Worm (Caenorhabditis elegans): ENCODE data around the gene F10B5.2.

F10B5.2 gene

DNA sequence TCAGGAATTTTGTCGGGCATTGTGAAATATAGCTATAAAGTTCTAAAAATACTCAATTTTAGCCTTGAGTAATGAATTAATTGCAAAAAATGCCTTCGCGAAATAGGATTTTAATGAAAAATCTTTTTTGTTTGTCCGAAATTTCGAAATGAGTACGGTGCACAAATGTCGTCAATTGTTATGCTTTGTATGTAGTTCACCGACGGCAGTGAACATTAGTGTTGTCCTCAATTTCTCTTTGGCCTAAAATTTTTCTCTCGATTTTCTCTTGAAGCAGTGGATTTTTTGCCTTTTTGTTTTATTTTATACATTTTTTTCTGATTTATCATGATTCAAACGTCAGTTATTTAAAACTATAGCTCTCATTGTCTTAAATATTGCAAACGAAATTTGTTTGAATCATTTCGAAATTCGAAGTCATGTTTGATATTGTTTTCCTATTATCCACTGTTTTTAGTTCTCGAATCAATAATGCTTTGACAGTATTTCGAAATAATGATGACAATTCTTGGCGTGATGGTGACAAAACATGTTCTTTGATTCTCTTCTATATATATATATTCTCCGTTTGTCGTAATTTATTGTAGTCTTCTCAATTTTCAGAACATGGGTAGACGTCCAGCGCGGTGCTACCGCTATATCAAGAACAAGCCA lies 1.2 kb upstream of the F10B5.2 start, which contains the start of the genes ints-11 and rpl-10 (continued):
- TF ChIP-seq nhr-71 (tag; optimal IDR thresholded peaks at IDR 0.05) (peak; percentile 65), C16A3.4 (tag; optimal IDR thresholded peaks at IDR 0.05) (peak; percentile 59), mdl-1 (tag; optimal IDR thresholded peaks at IDR 0.05) (peak in 1 of 2 experiments; percentile 29), unc-130 (tag; optimal IDR thresholded peaks at IDR 0.05) (peak; percentile 58), C04F5.9 (tag; optimal IDR thresholded peaks at IDR 0.05) (peak; percentile 41), rnt-1 (tag; optimal IDR thresholded peaks at IDR 0.05) (peak; percentile 44), nhr-28 (tag; optimal IDR thresholded peaks at IDR 0.05) (no peak), irx-1 (tag; optimal IDR thresholded peaks at IDR 0.05) (no peak), skn-1 (tag; optimal IDR thresholded peaks at IDR 0.05) (peak; percentile 56), lin-13 (GFP tag; optimal IDR thresholded peaks at IDR 0.05) (peak; percentile 12), lin-15B (tag; optimal IDR thresholded peaks at IDR 0.05) (peak; percentile 43)

DNA sequence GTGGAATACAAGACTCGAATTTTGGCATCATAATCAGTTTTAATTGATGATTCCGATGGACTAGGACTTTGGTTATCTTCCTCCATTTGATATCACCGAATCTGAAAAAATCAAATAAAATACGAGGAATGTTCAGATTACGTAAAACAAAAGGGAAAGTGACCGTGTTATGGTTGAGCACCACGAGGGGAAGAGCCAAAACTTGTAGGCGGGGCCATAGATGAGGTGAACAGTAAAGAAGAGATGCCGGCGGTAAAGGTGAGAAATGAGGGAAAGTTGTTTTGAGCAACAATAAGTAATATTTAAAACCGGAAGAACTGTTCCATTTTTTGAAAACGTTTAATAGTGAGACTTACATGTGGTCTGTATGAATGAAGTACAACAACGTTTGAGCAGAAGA lies 5.4 kb downstream of the F10B5.2 start, which contains the start of gene F10B5.3:
F10B5.3 (minus strand) TSS at position 101 of the 400 bp plus-strand sequence.
- no peak for TF ChIP-seq blmp-1 (tag; optimal IDR thresholded peaks at IDR 0.05)
- TF ChIP-seq sox-4 (tag; optimal IDR thresholded peaks at IDR 0.05): no peak
- TF ChIP-seq aha-1 (tag; optimal IDR thresholded peaks at IDR 0.05): no peak
- no peak for TF ChIP-seq ztf-4 (tag; optimal IDR thresholded peaks at IDR 0.05)
- no peak for TF ChIP-seq lsy-2 (tag; optimal IDR thresholded peaks at IDR 0.05)
- no peak for TF ChIP-seq pax-3 (tag; optimal IDR thresholded peaks at IDR 0.05)
- no peak for TF ChIP-seq aly-2 (tag; optimal IDR thresholded peaks at IDR 0.05)
- TF ChIP-seq ets-5 (GFP tag; IDR thresholded peaks at IDR 0.05): no peak
- no peak for TF ChIP-seq snpc-4 (tag; optimal IDR thresholded peaks at IDR 0.05)
- TF ChIP-seq nhr-28 (tag; optimal IDR thresholded peaks at IDR 0.05): no peak
- no peak for TF ChIP-seq mdl-1 (tag; optimal IDR thresholded peaks at IDR 0.05)
- no peak for TF ChIP-seq fkh-10 (GFP tag; optimal IDR thresholded peaks at IDR 0.05)
- TF ChIP-seq nhr-20 (tag; optimal IDR thresholded peaks at IDR 0.05): no peak
- TF ChIP-seq nhr-77 (tag; optimal IDR thresholded peaks at IDR 0.05): no peak
- TF ChIP-seq efl-1 (optimal IDR thresholded peaks at IDR 0.05): no peak
- TF ChIP-seq efl-1 (GFP tag; optimal IDR thresholded peaks at IDR 0.05 in 1 of 2): no peak

DNA sequence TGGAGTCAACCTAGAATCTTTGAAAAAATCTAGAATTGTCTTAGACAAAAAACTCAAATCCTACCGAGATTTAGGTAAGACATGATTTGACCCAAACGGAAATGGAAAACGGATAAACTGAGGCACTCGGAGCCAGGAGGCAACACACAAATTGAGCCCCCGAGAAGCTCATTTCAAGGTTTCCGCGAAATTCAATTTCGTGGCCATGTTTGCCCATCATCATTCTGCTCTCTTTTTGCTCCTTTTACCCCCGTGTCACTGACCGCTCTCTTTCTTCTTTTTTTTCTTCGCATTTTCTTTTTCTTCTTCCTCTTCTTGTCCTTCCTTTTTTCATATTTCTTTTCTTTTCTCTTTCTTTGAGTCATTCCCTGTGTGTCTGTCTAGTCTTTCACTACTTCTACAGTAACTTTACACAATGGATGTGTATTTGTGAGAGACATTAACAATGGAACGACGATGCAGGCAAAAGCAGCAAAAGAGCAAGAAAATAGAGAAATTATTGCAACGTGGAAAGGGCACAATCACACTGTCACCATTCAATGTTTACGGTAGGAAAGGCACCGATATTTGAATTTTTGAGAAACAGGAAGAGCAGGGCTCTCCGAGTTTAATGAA lies 8.3 kb downstream of the F10B5.2 start:
- TF ChIP-seq ces-1 (GFP tag; optimal IDR thresholded peaks at IDR 0.05) (peak; percentile 11), jun-1 (tag; optimal IDR thresholded peaks at IDR 0.05) (no peak), fkh-10 (GFP tag; optimal IDR thresholded peaks at IDR 0.05) (peak; percentile 44)

DNA sequence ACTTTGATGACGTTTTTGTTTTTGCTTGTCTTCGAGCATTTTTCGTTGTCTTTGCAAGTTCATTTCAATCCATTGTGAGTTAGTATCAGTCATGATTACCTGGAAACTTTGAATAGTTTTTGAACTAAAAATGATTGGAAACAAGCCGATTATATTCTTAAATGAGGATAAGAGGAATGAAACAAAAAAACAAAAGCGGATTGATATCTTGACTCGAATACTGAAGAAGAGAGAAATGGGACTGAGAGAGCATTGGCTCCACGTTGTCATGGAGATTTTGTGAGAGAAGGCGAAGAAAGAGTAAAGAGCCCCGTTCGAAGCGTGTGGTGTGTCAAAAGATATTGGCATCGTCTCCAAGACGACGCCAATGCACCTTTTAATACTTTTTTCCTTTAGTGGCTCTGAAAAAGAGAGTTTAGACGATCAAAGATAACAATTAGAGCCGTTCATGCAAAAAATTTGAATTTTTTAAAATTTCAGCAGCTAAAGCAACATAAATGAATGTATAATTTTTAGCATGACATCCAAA lies 12.3 kb downstream of the F10B5.2 start, which contains the start of the genes tub-1 and tmem-138:
tub-1 (minus strand) TSS at position 101 of the 529 bp plus-strand sequence.
tmem-138 (plus strand) TSS at position 479 of the 529 bp plus-strand sequence.
- TF ChIP-seq unc-62 (GFP tag; optimal IDR thresholded peaks at IDR 0.05) (no peak), sptf-1 (tag; optimal IDR thresholded peaks at IDR 0.05) (no peak), ceh-8 (GFP tag; optimal IDR thresholded peaks at IDR 0.05) (no peak), dsc-1 (tag; optimal IDR thresholded peaks at IDR 0.05) (peak; percentile 42), ztf-4 (tag; optimal IDR thresholded peaks at IDR 0.05) (no peak), elt-3 (tag; optimal IDR thresholded peaks at IDR 0.05) (no peak), ets-5 (GFP tag; IDR thresholded peaks at IDR 0.05) (no peak), rnt-1 (tag; optimal IDR thresholded peaks at IDR 0.05) (no peak), fkh-4 (tag; optimal IDR thresholded peaks at IDR 0.05; ENCODE audit: borderline replicate concordance) (no peak), snu-23 (GFP tag; optimal IDR thresholded peaks at IDR 0.05) (no peak), C04F5.9 (tag; optimal IDR thresholded peaks at IDR 0.05) (no peak), fkh-8 (tag; optimal IDR thresholded peaks at IDR 0.05) (peak; percentile 70), irx-1 (tag; optimal IDR thresholded peaks at IDR 0.05) (no peak), ama-1 (optimal IDR thresholded peaks at IDR 0.05) (no peak), ces-1 (GFP tag; optimal IDR thresholded peaks at IDR 0.05) (no peak)

All from whole organism, L1 larva.